Fruit fly (Drosophila melanogaster) whole organism, pupa: Measurements from ENCODE around the gene TfIIEalpha.

Source experiments
- CG10348 ChIP-seq: fragments of 200-800 bp; sonication (Bioruptor generic); IDR thresholded peaks from 2 replicates; pipeline ENCODE4 v1.3.6; 2022; ENCODE audit warnings: missing biosample characterization, missing genetic modification characterization
- CG12605 ChIP-seq: fragments of 200-800 bp; sonication (Bioruptor generic); IDR thresholded peaks from 2 replicates; pipeline ENCODE4 v1.3.6; 2022; ENCODE audit warnings: missing biosample characterization, missing genetic modification characterization
- CG14655 ChIP-seq: fragments of 200-800 bp; sonication (Bioruptor generic); optimal IDR thresholded peaks from 3 replicates; lab custom pipeline; 2017; ENCODE audit warnings: mild to moderate bottlenecking, missing biosample characterization, missing genetic modification reagents, missing genetic modification characterization
- CG17806 ChIP-seq: fragments of 200-800 bp; sonication (Bioruptor generic); optimal IDR thresholded peaks from 2 replicates; lab custom pipeline; 2018; ENCODE audit warnings: missing biosample characterization, mild to moderate bottlenecking, missing genetic modification characterization, moderate library complexity
- CG34367 ChIP-seq: fragments of 200-800 bp; sonication (Bioruptor generic); optimal IDR thresholded peaks from 2 replicates; lab custom pipeline; 2018; ENCODE audit warnings: missing biosample characterization, mild to moderate bottlenecking, missing genetic modification characterization
- CG8159 ChIP-seq: fragments of 200-800 bp; sonication (Bioruptor generic); optimal IDR thresholded peaks from 3 replicates; lab custom pipeline; 2018; ENCODE audit warnings: missing biosample characterization, mild to moderate bottlenecking, missing genetic modification characterization, moderate library complexity
- D1 ChIP-seq: fragments of 200-800 bp; sonication (Bioruptor generic); optimal IDR thresholded peaks from 2 replicates; lab custom pipeline; 2018; ENCODE audit warnings: missing biosample characterization, mild to moderate bottlenecking, missing genetic modification characterization, moderate library complexity
- EcR ChIP-seq: fragments of 200-800 bp; sonication (Bioruptor generic); optimal IDR thresholded peaks from 3 replicates; lab custom pipeline; 2019; ENCODE audit warnings: missing biosample characterization, missing genetic modification characterization, mild to moderate bottlenecking, moderate library complexity, missing genetic modification reagents
- Pif1A ChIP-seq: fragments of 200-800 bp; sonication (Bioruptor generic); optimal IDR thresholded peaks from 3 replicates; lab custom pipeline; 2016; ENCODE audit warnings: missing biosample characterization, missing genetic modification characterization
- Pif1B ChIP-seq: fragments of 200-800 bp; sonication (Bioruptor generic); optimal IDR thresholded peaks from 3 replicates; lab custom pipeline; 2016; ENCODE audit warnings: missing biosample characterization, missing genetic modification characterization
- gl ChIP-seq: fragments of 200-800 bp; sonication (Bioruptor generic); optimal IDR thresholded peaks from 2 replicates; lab custom pipeline; 2018; ENCODE audit warnings: missing biosample characterization, mild to moderate bottlenecking, missing genetic modification characterization
- rn ChIP-seq: fragments of 200-800 bp; sonication (Bioruptor generic); IDR thresholded peaks from 2 replicates; pipeline ENCODE4 v1.3.6; 2022; ENCODE audit warnings: missing biosample characterization, missing genetic modification characterization

- no peak for TF ChIP-seq gl (tag; lab: Kevin White, UChicago)
- TF ChIP-seq CG10348 (GFP tag; lab: Robert Waterston, UW) = no peak
- no peak for TF ChIP-seq rn (GFP tag; lab: Robert Waterston, UW)
- TF ChIP-seq CG8159 (tag; lab: Kevin White, UChicago) = no peak
- TF ChIP-seq EcR (GFP tag; lab: Kevin White, UChicago) = no peak
- no peak for TF ChIP-seq CG14655 (GFP tag; lab: Kevin White, UChicago)
- TF ChIP-seq CG17806 = no peak
- TF ChIP-seq Pif1A (GFP tag; lab: Kevin White, UChicago) = no peak
- no peak for TF ChIP-seq Pif1B
- no peak for TF ChIP-seq D1 (tag; lab: Kevin White, UChicago)
- no peak for TF ChIP-seq CG34367 (tag; lab: Kevin White, UChicago)
- no peak for TF ChIP-seq CG12605 (GFP tag; lab: Robert Waterston, UW)
Observed at dm6 chr3L:11704902-11705546, 23.2 kb downstream of the TfIIEalpha start.
